Fruit fly (Drosophila melanogaster): Measurements from ENCODE around the gene MBD-like.

- TF ChIP-seq CG8119 (GFP tag; IDR thresholded peaks at IDR 0.05) (peak; percentile 93), cyc (GFP tag; optimal IDR thresholded peaks at IDR 0.05) (peak; percentile 87), Gug (GFP tag; IDR thresholded peaks at IDR 0.05) (peak; percentile 89), lz (GFP tag; optimal IDR thresholded peaks at IDR 0.05) (peak; percentile 87), Hr38 (GFP tag; optimal IDR thresholded peaks at IDR 0.05) (peak; percentile 18), vri (GFP tag; optimal IDR thresholded peaks at IDR 0.05) (no peak)
Observed at dm6 chr3R:9534125-9534496, 25.4 kb upstream of the MBD-like start.
